Worm (Caenorhabditis elegans) whole organism, L3 larva: Measurements from ENCODE around the gene nuo-1.

Experiments
- ama-1 ChIP-seq: fragments of 150-350 bp; optimal IDR thresholded peaks from 2 replicates; lab custom pipeline; 2018
- fkh-10 ChIP-seq: sonication (generic microtip); optimal IDR thresholded peaks from 2 replicates; lab custom pipeline; 2017; ENCODE audit warnings: missing biosample characterization, missing genetic modification reagents, missing genetic modification characterization
- nhr-76 ChIP-seq: fragments of 150-350 bp; sonication (generic microtip); optimal IDR thresholded peaks from 5 replicates; lab custom pipeline; 2014; ENCODE audit warnings: missing biosample characterization, missing genetic modification characterization
- pha-4 ChIP-seq: fragments of 150-350 bp; optimal IDR thresholded peaks from 2 replicates; lab custom pipeline; 2014; ENCODE audit warnings: missing biosample characterization, missing genetic modification reagents, missing genetic modification characterization
- pqm-1 ChIP-seq: fragments of 150-350 bp; optimal IDR thresholded peaks from 2 replicates; lab custom pipeline; 2017; ENCODE audit warnings: missing biosample characterization, missing genetic modification characterization, inconsistent platforms
- snpc-4 ChIP-seq: fragments of 150-350 bp; optimal IDR thresholded peaks from 2 replicates; lab custom pipeline; 2014; ENCODE audit warnings: missing biosample characterization, missing genetic modification characterization
- unc-62 ChIP-seq: fragments of 150-350 bp; sonication (generic microtip); optimal IDR thresholded peaks from 4 replicates; lab custom pipeline; 2014; ENCODE audit warnings: missing biosample characterization, missing genetic modification reagents, missing genetic modification characterization

DNA sequence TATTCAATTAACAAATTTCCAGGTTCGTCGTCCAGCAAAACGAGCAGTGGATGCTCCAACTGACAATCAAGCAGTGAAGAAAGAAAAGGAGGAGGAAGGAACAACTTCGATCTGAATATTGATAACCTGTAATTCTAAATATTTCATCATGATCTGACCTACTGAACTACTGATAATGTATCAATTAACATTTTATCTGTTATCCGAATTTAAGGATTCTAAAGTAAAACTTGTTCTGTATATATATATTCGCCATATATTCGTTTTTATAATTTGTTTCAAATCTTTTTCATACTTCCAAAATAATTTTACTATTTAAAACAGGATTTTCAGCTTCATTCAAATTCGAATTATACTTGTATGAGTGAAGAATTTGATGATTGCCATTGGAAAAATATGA lies 10.2 kb downstream of the nuo-1 start, which contains the start of gene apc-17:
- TF ChIP-seq unc-62 (no peak), pqm-1 (tag; lab: Kevin White, UChicago) (no peak), fkh-10 (GFP tag; lab: Kevin White, UChicago) (no peak), snpc-4 (tag; lab: Kevin White, UChicago) (no peak), ama-1 (lab: Kevin White, UChicago) (no peak), nhr-76 (tag; lab: Kevin White, UChicago) (no peak), pha-4 (tag; lab: Kevin White, UChicago) (no peak)
